Worm (Caenorhabditis elegans): ENCODE data around the gene cpsf-3.
A peak's percentile ranks its signal among the peaks of the same experiment; 100 is the strongest.

cpsf-3 gene

ce11 chrIV:13290239-13290638 lies 7.6 kb upstream of the cpsf-3 start:
- TF ChIP-seq ref-1 (GFP tag; conservative IDR thresholded peaks at IDR 0.05), result no peak
- TF ChIP-seq tab-1 (GFP tag; IDR thresholded peaks at IDR 0.05), result no peak
- TF ChIP-seq flt-1 (GFP tag; IDR thresholded peaks at IDR 0.05), result no peak
- no peak for TF ChIP-seq cog-1 (tag; optimal IDR thresholded peaks at IDR 0.05)
- no peak for TF ChIP-seq ztf-23 (GFP tag; IDR thresholded peaks at IDR 0.05)
- TF ChIP-seq klf-2 (GFP tag; conservative IDR thresholded peaks at IDR 0.05), result no peak
- no peak for TF ChIP-seq T22C8.4 (GFP tag; IDR thresholded peaks at IDR 0.05)
- no peak for TF ChIP-seq med-1 (GFP tag; optimal IDR thresholded peaks at IDR 0.05; ENCODE audit: insufficient read depth)
- no peak for TF ChIP-seq ztf-29 (GFP tag; IDR thresholded peaks at IDR 0.05)

- TF ChIP-seq cog-1 (tag; optimal IDR thresholded peaks at IDR 0.05) (no peak), flt-1 (GFP tag; IDR thresholded peaks at IDR 0.05) (no peak), tab-1 (GFP tag; IDR thresholded peaks at IDR 0.05) (no peak), klf-2 (GFP tag; conservative IDR thresholded peaks at IDR 0.05) (no peak), ztf-23 (GFP tag; IDR thresholded peaks at IDR 0.05) (no peak), T22C8.4 (GFP tag; IDR thresholded peaks at IDR 0.05) (no peak), med-1 (GFP tag; optimal IDR thresholded peaks at IDR 0.05; ENCODE audit: insufficient read depth) (no peak), ref-1 (GFP tag; conservative IDR thresholded peaks at IDR 0.05) (no peak), ztf-29 (GFP tag; IDR thresholded peaks at IDR 0.05) (no peak)
Measured at ce11 chrIV:13289321-13289720, 6.6 kb upstream of the cpsf-3 start, which contains the start of gene Y67H2A.10. Gene Y67H2A.10, minus strand, starts transcription at chrIV:13289504.

DNA sequence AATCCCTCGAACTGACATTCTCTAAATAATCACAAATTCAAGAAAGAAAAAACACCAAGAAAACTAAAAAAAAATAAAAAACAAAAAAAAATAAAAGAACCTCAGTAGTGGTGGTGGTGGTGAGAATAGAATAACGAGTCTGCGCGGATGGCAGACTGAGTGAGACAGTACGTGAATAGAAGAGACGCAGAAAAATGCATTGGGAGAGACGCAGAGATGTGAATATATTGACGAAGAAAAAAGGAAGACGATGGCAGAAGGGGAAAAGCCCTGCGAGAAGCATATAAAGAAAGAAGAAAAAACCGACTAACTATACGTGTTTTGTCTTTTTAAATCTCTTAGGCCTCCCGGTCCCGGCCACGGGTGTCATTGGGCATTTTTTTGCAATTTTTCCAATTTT lies 10.2 kb downstream of the cpsf-3 start, which contains the start of gene unc-26:
Gene unc-26, minus strand, starts transcription at position 23 of the 400 bp plus-strand sequence.
- TF ChIP-seq klf-2 (GFP tag; conservative IDR thresholded peaks at IDR 0.05) (no peak), flt-1 (GFP tag; IDR thresholded peaks at IDR 0.05) (0 out of 2 replicates have a peak, but pooled peaks have one; percentile 32)

ce11 chrIV:13268385-13268784 lies 14.3 kb downstream of the cpsf-3 start:
- TF ChIP-seq med-1 (GFP tag; optimal IDR thresholded peaks at IDR 0.05; ENCODE audit: insufficient read depth) (no peak), ztf-23 (GFP tag; IDR thresholded peaks at IDR 0.05) (no peak), klf-2 (GFP tag; conservative IDR thresholded peaks at IDR 0.05) (no peak), ztf-29 (GFP tag; IDR thresholded peaks at IDR 0.05) (no peak), tab-1 (GFP tag; IDR thresholded peaks at IDR 0.05) (no peak), flt-1 (GFP tag; IDR thresholded peaks at IDR 0.05) (no peak), cog-1 (tag; optimal IDR thresholded peaks at IDR 0.05) (no peak), ref-1 (GFP tag; conservative IDR thresholded peaks at IDR 0.05) (no peak), T22C8.4 (GFP tag; IDR thresholded peaks at IDR 0.05) (no peak)

- TF ChIP-seq ztf-23 (GFP tag; IDR thresholded peaks at IDR 0.05) (no peak), ref-1 (GFP tag; conservative IDR thresholded peaks at IDR 0.05) (no peak), klf-2 (GFP tag; conservative IDR thresholded peaks at IDR 0.05) (no peak), flt-1 (GFP tag; IDR thresholded peaks at IDR 0.05) (no peak), tab-1 (GFP tag; IDR thresholded peaks at IDR 0.05) (no peak), T22C8.4 (GFP tag; IDR thresholded peaks at IDR 0.05) (no peak), med-1 (GFP tag; optimal IDR thresholded peaks at IDR 0.05; ENCODE audit: insufficient read depth) (no peak)
Measured at ce11 chrIV:13261778-13262177, 20.9 kb downstream of the cpsf-3 start.

DNA sequence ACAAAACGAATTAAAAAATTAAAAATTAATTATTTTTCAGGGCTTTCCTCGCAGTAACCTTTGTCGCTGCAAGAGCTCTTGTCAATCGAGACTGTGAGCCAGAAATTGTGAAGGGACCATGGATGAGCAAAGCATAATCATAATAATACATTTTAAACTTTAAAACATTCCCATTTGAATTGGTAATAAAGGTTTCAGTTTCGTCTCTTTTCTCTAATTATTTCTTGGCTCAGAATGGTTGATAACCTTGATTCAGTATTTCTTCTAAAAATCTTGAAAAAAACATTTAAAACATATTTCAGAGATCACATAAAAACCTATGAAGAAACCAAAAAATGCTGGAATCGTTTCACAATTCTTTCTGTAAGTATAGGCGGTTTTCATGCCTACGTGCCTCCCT lies 23.8 kb downstream of the cpsf-3 start, which contains the start of gene JC8.16:
Gene JC8.16, plus strand, starts transcription at position 301 of the 400 bp plus-strand sequence.
- no peak for TF ChIP-seq ztf-29 (GFP tag; IDR thresholded peaks at IDR 0.05)
- TF ChIP-seq ztf-23 (GFP tag; IDR thresholded peaks at IDR 0.05), result no peak
- TF ChIP-seq med-1 (GFP tag; optimal IDR thresholded peaks at IDR 0.05; ENCODE audit: insufficient read depth), result no peak
- TF ChIP-seq cog-1 (tag; optimal IDR thresholded peaks at IDR 0.05), result no peak
- TF ChIP-seq klf-2 (GFP tag; conservative IDR thresholded peaks at IDR 0.05), result no peak
- no peak for TF ChIP-seq tab-1 (GFP tag; IDR thresholded peaks at IDR 0.05)
- TF ChIP-seq flt-1 (GFP tag; IDR thresholded peaks at IDR 0.05), result no peak
- TF ChIP-seq ref-1 (GFP tag; conservative IDR thresholded peaks at IDR 0.05), result no peak
- TF ChIP-seq T22C8.4 (GFP tag; IDR thresholded peaks at IDR 0.05), result no peak

DNA sequence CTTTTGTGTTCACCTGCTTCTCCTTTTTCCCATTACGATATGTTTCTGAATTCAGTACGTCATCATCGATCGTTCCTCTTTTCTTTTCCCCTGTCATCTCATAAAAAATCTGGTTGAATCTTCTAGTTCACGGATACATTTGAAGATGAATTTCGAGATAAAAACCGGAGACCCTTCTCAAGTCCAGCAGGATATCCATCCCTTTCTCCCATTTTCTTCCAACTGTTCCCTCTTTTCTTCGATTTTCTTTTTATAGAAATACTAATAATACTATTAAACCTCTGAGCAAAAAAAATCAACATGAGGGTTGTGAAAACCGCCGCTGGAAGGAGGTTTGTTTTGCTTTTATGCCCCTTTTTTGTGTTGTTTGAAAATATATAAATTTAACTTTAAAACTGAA lies 26.8 kb downstream of the cpsf-3 start, which contains the start of gene bus-12:
Gene bus-12, plus strand, starts transcription at position 301 of the 400 bp plus-strand sequence.
- TF ChIP-seq T22C8.4 (GFP tag; IDR thresholded peaks at IDR 0.05), result no peak
- TF ChIP-seq ztf-23 (GFP tag; IDR thresholded peaks at IDR 0.05), result no peak
- no peak for TF ChIP-seq klf-2 (GFP tag; conservative IDR thresholded peaks at IDR 0.05)
- no peak for TF ChIP-seq flt-1 (GFP tag; IDR thresholded peaks at IDR 0.05)
- no peak for TF ChIP-seq med-1 (GFP tag; optimal IDR thresholded peaks at IDR 0.05; ENCODE audit: insufficient read depth)
- TF ChIP-seq ztf-29 (GFP tag; IDR thresholded peaks at IDR 0.05), result no peak
- no peak for TF ChIP-seq ref-1 (GFP tag; conservative IDR thresholded peaks at IDR 0.05)

DNA sequence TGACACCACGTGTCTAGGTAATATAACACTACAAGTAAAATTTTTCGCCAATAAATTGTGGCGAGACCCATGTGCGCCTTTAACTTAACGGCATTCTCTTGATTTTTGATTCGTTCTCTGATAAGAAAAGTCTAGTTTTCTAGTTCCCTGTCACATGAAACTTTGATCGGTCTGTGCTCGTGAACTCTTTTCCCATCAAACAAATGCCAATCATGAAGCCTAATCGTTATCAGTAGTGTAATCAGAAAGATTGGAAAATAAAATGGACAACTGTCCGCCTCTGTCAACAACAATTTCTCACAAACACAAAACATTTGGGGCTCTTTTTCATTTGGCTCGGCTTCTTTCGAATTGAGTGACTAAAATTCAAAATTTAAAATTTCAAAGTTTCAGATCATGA lies 28.8 kb downstream of the cpsf-3 start, which contains the start of gene ttr-45:
Gene ttr-45, plus strand, starts transcription at position 385 of the 400 bp plus-strand sequence.
- TF ChIP-seq flt-1 (GFP tag; IDR thresholded peaks at IDR 0.05) (no peak), T22C8.4 (GFP tag; IDR thresholded peaks at IDR 0.05) (no peak), tab-1 (GFP tag; IDR thresholded peaks at IDR 0.05) (no peak), cog-1 (tag; optimal IDR thresholded peaks at IDR 0.05) (no peak), ref-1 (GFP tag; conservative IDR thresholded peaks at IDR 0.05) (no peak), ztf-29 (GFP tag; IDR thresholded peaks at IDR 0.05) (no peak), ztf-23 (GFP tag; IDR thresholded peaks at IDR 0.05) (no peak), med-1 (GFP tag; optimal IDR thresholded peaks at IDR 0.05; ENCODE audit: insufficient read depth) (no peak), klf-2 (GFP tag; conservative IDR thresholded peaks at IDR 0.05) (no peak)

DNA sequence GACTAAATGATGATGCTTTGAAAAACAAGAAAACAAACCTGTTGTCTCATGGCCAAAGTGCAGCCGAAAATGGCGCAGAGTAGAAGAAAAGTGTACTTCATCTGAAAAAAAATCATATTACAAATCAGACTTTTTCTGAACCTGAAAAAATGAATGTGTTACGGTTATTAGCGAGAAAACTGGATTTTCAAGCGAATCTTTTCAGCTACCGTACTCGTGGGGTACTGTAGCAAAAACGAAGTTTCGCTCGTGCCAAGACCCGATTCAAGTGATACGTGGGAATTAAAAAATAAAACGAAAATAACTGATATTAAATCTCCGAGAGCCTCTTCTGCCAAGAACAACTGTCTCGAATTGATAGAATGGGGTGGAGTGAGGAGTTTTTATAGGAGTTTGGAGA lies 30.5 kb downstream of the cpsf-3 start, which contains the start of gene ttr-51:
Gene ttr-51, minus strand, starts transcription at position 101 of the 400 bp plus-strand sequence.
- TF ChIP-seq tab-1 (GFP tag; IDR thresholded peaks at IDR 0.05) (no peak), med-1 (GFP tag; optimal IDR thresholded peaks at IDR 0.05; ENCODE audit: insufficient read depth) (no peak), klf-2 (GFP tag; conservative IDR thresholded peaks at IDR 0.05) (no peak), ref-1 (GFP tag; conservative IDR thresholded peaks at IDR 0.05) (no peak), ztf-29 (GFP tag; IDR thresholded peaks at IDR 0.05) (no peak), cog-1 (tag; optimal IDR thresholded peaks at IDR 0.05) (no peak), flt-1 (GFP tag; IDR thresholded peaks at IDR 0.05) (no peak), T22C8.4 (GFP tag; IDR thresholded peaks at IDR 0.05) (no peak), ztf-23 (GFP tag; IDR thresholded peaks at IDR 0.05) (no peak)

ce11 chrIV:13250243-13250642 lies 32.4 kb downstream of the cpsf-3 start:
- TF ChIP-seq ref-1 (GFP tag; conservative IDR thresholded peaks at IDR 0.05) (no peak), klf-2 (GFP tag; conservative IDR thresholded peaks at IDR 0.05) (no peak), T22C8.4 (GFP tag; IDR thresholded peaks at IDR 0.05) (no peak), ztf-23 (GFP tag; IDR thresholded peaks at IDR 0.05) (no peak), med-1 (GFP tag; optimal IDR thresholded peaks at IDR 0.05; ENCODE audit: insufficient read depth) (no peak), ztf-29 (GFP tag; IDR thresholded peaks at IDR 0.05) (no peak), cog-1 (tag; optimal IDR thresholded peaks at IDR 0.05) (no peak), flt-1 (GFP tag; IDR thresholded peaks at IDR 0.05) (no peak), tab-1 (GFP tag; IDR thresholded peaks at IDR 0.05) (no peak)

Data from whole organism, midembryonic.